Fruit fly (Drosophila melanogaster): ENCODE data around the gene CG12279.

DNA sequence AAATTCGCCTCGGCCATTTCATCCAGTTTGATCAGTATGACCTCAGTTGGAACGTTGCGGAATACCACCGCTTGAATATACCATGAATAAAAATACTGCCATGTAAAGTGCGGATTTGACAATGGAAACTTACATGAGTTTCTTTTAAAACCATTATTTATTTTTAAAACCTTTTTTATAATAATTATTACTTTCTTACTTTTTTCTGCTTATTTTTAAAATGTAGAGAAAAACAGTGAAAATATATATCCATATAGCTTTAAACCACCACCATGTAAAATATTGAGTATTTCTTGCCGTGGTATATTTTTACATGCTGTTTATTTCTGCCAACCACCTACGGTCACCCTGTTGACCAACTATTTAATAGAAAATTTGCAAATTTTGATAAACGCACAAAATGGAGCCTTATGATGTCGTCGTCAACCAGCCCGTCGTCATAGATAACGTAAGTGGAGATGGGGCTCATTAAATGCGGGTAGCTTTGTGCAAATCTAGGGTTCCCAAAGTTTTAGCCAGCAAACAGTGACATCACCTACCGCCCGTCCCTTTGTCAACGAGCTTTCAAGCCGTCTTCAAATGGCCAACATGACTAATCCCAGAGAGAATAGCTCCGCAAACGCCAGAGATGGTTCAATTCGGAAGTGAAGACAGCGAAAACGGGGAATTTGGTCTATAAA, 13.3 kb upstream of the CG12279 start, which contains the start of gene Arp1:
- no peak for TF ChIP-seq CG15710 (tag; optimal IDR thresholded peaks at IDR 0.05)
- TF ChIP-seq EcR (GFP tag; optimal IDR thresholded peaks at IDR 0.05): no peak
- TF ChIP-seq CG17806 (tag; optimal IDR thresholded peaks at IDR 0.05): no peak
- TF ChIP-seq CG4496 (GFP tag; IDR thresholded peaks at IDR 0.05): no peak
- TF ChIP-seq CG34367 (tag; optimal IDR thresholded peaks at IDR 0.05): no peak
- no peak for TF ChIP-seq CG8159 (tag; optimal IDR thresholded peaks at IDR 0.05)
- no peak for TF ChIP-seq CG32121 (GFP tag; IDR thresholded peaks at IDR 0.05)
- TF ChIP-seq Snoo (tag; optimal IDR thresholded peaks at IDR 0.05): no peak
- TF ChIP-seq CG10348 (GFP tag; IDR thresholded peaks at IDR 0.05): no peak

Measured in whole organism, pupa.